Fruit fly (Drosophila melanogaster): ENCODE measurements around the gene CG4374.
A peak's percentile ranks its signal among the peaks of the same experiment; 100 is the strongest.

CG4374 gene

DNA sequence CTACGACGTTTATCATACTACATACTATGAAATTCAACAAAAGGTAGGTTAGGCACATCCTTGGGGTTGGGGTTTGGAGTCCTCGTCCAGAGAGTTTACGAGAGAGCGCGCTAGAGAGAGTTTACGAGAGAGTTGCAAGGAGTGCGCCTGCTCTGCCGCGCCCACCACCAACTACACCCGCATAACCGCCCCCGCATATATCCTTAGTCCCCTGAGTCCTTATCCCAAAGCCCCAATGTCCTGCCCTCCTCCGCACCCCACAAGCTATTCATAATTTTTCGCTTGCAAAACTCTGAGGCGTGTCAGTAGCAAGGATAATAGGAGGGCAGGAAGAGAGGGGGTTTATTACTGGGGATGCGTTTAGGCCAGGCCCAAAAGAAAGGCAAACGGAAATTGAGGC, 88.4 kb downstream of the CG4374 start:
- TF ChIP-seq Snoo (tag; optimal IDR thresholded peaks at IDR 0.05) (no peak), CG14655 (GFP tag; optimal IDR thresholded peaks at IDR 0.05) (no peak), CG4496 (GFP tag; IDR thresholded peaks at IDR 0.05) (0 out of 3 replicates have a peak, but pooled peaks have one; percentile 38)

DNA sequence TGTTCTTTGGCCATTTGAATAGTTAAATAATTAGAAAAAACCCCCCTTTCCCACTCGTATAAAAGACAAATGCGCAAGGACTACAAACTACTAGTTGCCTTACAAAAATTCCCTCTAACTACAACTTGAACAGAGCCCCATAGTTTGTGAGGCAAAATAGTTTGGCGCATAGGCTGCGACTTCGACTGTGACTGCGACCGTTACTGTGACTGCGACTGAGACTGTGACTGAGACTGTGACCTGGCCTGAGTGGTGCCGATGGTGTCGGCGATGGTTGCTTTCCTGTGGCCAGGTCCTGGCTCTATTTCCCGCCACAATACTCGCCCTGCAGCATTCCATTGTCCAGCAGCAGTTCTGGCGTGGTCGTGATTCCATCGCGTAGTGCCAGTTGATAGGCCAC, 94.8 kb downstream of the CG4374 start:
- TF ChIP-seq CG13204 (GFP tag; optimal IDR thresholded peaks at IDR 0.05): no peak
- no peak for TF ChIP-seq EcR (GFP tag; optimal IDR thresholded peaks at IDR 0.05)
- TF ChIP-seq fd96Ca (GFP tag; IDR thresholded peaks at IDR 0.05): 0 out of 3 replicates have a peak, but pooled peaks have one; percentile 28
- no peak for TF ChIP-seq CG12605 (GFP tag; IDR thresholded peaks at IDR 0.05)

DNA sequence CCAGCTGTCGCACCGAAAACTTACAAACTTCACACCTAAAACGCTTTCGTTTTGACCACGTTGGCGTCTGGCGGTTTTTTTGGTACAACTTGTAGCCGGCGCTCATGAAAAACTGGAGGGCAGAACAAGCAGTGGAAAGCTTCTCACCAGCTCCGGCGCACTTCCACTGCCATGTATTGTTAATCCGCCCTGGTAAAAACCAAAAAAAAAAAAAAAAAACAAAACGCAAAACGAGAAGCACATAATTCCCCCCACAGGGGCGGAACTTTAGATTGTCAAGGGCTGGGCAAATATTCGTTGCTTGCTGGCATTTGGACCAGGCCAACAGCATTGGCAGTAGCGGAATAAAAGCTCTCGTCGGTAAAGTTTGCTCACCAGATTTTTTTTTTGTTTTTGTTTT, 97.8 kb downstream of the CG4374 start:
- TF ChIP-seq CG10348 (GFP tag; IDR thresholded peaks at IDR 0.05): no peak
- TF ChIP-seq CG17806 (tag; optimal IDR thresholded peaks at IDR 0.05): peak; percentile 20
- TF ChIP-seq EcR (GFP tag; optimal IDR thresholded peaks at IDR 0.05): no peak
- peak; percentile 10 for TF ChIP-seq CG15710 (tag; optimal IDR thresholded peaks at IDR 0.05)
- TF ChIP-seq CG8301 (tag; optimal IDR thresholded peaks at IDR 0.05): peak; percentile 19
- peak; percentile 51 for TF ChIP-seq rn (GFP tag; IDR thresholded peaks at IDR 0.05)
- peak; percentile 74; the same call in 2 of the 3 replicates for TF ChIP-seq fd96Ca (GFP tag; IDR thresholded peaks at IDR 0.05)
- TF ChIP-seq D1 (tag; optimal IDR thresholded peaks at IDR 0.05): no peak
- TF ChIP-seq CG8159 (tag; optimal IDR thresholded peaks at IDR 0.05): peak; percentile 22
- peak; percentile 46 for TF ChIP-seq gl (tag; optimal IDR thresholded peaks at IDR 0.05)
- peak; percentile 81 for TF ChIP-seq CG12605 (GFP tag; IDR thresholded peaks at IDR 0.05)
- peak; percentile 23 for TF ChIP-seq CG13204 (GFP tag; optimal IDR thresholded peaks at IDR 0.05)
- TF ChIP-seq CG4496 (GFP tag; IDR thresholded peaks at IDR 0.05): peak; percentile 87
- no peak for TF ChIP-seq CG34367 (tag; optimal IDR thresholded peaks at IDR 0.05)
- peak; percentile 76 for TF ChIP-seq Pif1A (GFP tag; optimal IDR thresholded peaks at IDR 0.05)
- peak; percentile 89 for TF ChIP-seq CG32121 (GFP tag; IDR thresholded peaks at IDR 0.05)
- TF ChIP-seq Pif1B (GFP tag; optimal IDR thresholded peaks at IDR 0.05): peak; percentile 51
- TF ChIP-seq CG14655 (GFP tag; optimal IDR thresholded peaks at IDR 0.05): peak; percentile 30
- peak; percentile 57 for TF ChIP-seq Snoo (tag; optimal IDR thresholded peaks at IDR 0.05)
- TF ChIP-seq Ets98B (GFP tag; IDR thresholded peaks at IDR 0.05): peak; percentile 84
- no peak for TF ChIP-seq CG9948 (tag; optimal IDR thresholded peaks at IDR 0.05)

DNA sequence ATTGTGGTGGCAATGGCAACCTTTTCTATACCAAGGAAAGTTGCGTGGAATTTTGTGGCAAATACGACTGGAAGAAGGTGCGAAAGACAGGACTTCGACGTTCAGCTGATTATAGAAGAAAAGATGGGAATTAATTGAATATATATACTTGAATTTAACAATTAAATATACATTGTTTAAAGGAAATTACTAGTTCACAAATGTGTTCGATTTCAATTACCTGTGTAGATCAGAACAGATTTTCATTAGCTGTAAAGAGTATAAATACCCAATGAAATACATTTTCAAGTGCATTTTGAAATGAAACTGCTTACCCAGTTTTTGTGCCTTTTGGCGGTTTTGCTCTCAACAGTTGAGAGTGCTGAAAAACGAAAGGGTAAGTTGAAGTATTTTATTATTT, 98.7 kb downstream of the CG4374 start, which contains the start of gene CG42828:
Gene CG42828, plus strand, starts transcription at position 301 of the 400 bp plus-strand sequence.
- TF ChIP-seq D1 (tag; optimal IDR thresholded peaks at IDR 0.05) (no peak), rn (GFP tag; IDR thresholded peaks at IDR 0.05) (no peak), CG17806 (tag; optimal IDR thresholded peaks at IDR 0.05) (no peak), CG32121 (GFP tag; IDR thresholded peaks at IDR 0.05) (no peak), CG10348 (GFP tag; IDR thresholded peaks at IDR 0.05) (no peak), CG15710 (tag; optimal IDR thresholded peaks at IDR 0.05) (no peak), CG14655 (GFP tag; optimal IDR thresholded peaks at IDR 0.05) (no peak), gl (tag; optimal IDR thresholded peaks at IDR 0.05) (no peak), CG8159 (tag; optimal IDR thresholded peaks at IDR 0.05) (no peak), CG34367 (tag; optimal IDR thresholded peaks at IDR 0.05) (no peak), CG12605 (GFP tag; IDR thresholded peaks at IDR 0.05) (no peak), Ets98B (GFP tag; IDR thresholded peaks at IDR 0.05) (no peak), Pif1A (GFP tag; optimal IDR thresholded peaks at IDR 0.05) (no peak), CG9948 (tag; optimal IDR thresholded peaks at IDR 0.05) (no peak), EcR (GFP tag; optimal IDR thresholded peaks at IDR 0.05) (no peak), CG8301 (tag; optimal IDR thresholded peaks at IDR 0.05) (no peak), CG13204 (GFP tag; optimal IDR thresholded peaks at IDR 0.05) (no peak), fd96Ca (GFP tag; IDR thresholded peaks at IDR 0.05) (no peak), Pif1B (GFP tag; optimal IDR thresholded peaks at IDR 0.05) (no peak), Snoo (tag; optimal IDR thresholded peaks at IDR 0.05) (no peak)

DNA sequence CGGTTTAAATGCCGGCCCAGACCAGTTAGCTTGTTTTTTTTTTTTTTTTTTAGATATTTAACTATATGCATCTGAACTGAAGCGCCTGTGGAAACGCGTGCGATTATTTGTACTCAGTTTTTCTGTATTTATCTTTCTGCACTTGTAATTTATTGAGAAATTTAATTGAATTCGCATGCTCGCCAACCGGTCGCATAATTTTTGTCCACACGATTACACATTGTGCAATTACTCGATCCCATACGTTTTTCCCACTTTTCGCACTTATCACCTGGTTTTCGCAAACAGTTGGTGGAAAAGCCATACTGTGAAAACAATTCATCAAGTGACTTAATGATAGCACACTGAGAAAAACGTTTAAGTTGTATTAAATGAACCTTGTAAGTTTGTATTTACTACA, 99.5 kb downstream of the CG4374 start, which contains the start of gene CG42827:
Gene CG42827, plus strand, starts transcription at position 301 of the 400 bp plus-strand sequence.
- TF ChIP-seq CG10348 (GFP tag; IDR thresholded peaks at IDR 0.05): no peak
- TF ChIP-seq CG32121 (GFP tag; IDR thresholded peaks at IDR 0.05): no peak
- no peak for TF ChIP-seq Snoo (tag; optimal IDR thresholded peaks at IDR 0.05)
- no peak for TF ChIP-seq CG17806 (tag; optimal IDR thresholded peaks at IDR 0.05)
- TF ChIP-seq CG14655 (GFP tag; optimal IDR thresholded peaks at IDR 0.05): no peak
- no peak for TF ChIP-seq Ets98B (GFP tag; IDR thresholded peaks at IDR 0.05)
- TF ChIP-seq CG4496 (GFP tag; IDR thresholded peaks at IDR 0.05): no peak
- TF ChIP-seq D1 (tag; optimal IDR thresholded peaks at IDR 0.05): no peak

DNA sequence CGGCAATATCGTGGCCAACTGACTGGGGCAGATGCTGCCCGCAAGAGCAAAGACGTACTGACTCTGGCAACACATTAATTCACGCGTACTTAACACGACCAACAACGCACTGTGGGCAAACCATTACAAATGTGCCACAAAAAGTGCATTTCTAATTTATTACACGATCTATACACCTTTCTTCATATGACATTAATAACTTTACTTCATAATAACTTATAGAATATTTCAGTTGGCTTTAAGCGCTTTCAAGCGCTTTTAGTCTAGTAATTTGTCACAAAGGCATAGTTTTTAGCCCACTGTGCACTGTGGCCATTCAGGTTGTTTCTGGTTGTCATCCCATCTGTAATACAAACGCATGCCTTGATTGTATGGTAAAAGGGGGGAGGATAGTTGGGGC, 103.8 kb downstream of the CG4374 start:
- peak; percentile 44 for TF ChIP-seq CG8301 (tag; optimal IDR thresholded peaks at IDR 0.05)
- TF ChIP-seq gl (tag; optimal IDR thresholded peaks at IDR 0.05): no peak
- TF ChIP-seq CG10348 (GFP tag; IDR thresholded peaks at IDR 0.05): no peak
- TF ChIP-seq CG15710 (tag; optimal IDR thresholded peaks at IDR 0.05): peak; percentile 11
- peak; percentile 25 for TF ChIP-seq CG9948 (tag; optimal IDR thresholded peaks at IDR 0.05)
- TF ChIP-seq CG32121 (GFP tag; IDR thresholded peaks at IDR 0.05): no peak
- no peak for TF ChIP-seq EcR (GFP tag; optimal IDR thresholded peaks at IDR 0.05)
- no peak for TF ChIP-seq CG17806 (tag; optimal IDR thresholded peaks at IDR 0.05)
- TF ChIP-seq CG4496 (GFP tag; IDR thresholded peaks at IDR 0.05): no peak
- no peak for TF ChIP-seq D1 (tag; optimal IDR thresholded peaks at IDR 0.05)
- no peak for TF ChIP-seq CG13204 (GFP tag; optimal IDR thresholded peaks at IDR 0.05)
- TF ChIP-seq CG12605 (GFP tag; IDR thresholded peaks at IDR 0.05): no peak
- TF ChIP-seq CG8159 (tag; optimal IDR thresholded peaks at IDR 0.05): peak; percentile 8
- TF ChIP-seq Pif1B (GFP tag; optimal IDR thresholded peaks at IDR 0.05): peak; percentile 7
- TF ChIP-seq Pif1A (GFP tag; optimal IDR thresholded peaks at IDR 0.05): peak; percentile 43
- peak; percentile 60 for TF ChIP-seq CG14655 (GFP tag; optimal IDR thresholded peaks at IDR 0.05)
- no peak for TF ChIP-seq Ets98B (GFP tag; IDR thresholded peaks at IDR 0.05)
- peak; percentile 10 for TF ChIP-seq CG34367 (tag; optimal IDR thresholded peaks at IDR 0.05)
- no peak for TF ChIP-seq Snoo (tag; optimal IDR thresholded peaks at IDR 0.05)
- TF ChIP-seq rn (GFP tag; IDR thresholded peaks at IDR 0.05): no peak
- 0 out of 3 replicates have a peak, but pooled peaks have one; percentile 39 for TF ChIP-seq fd96Ca (GFP tag; IDR thresholded peaks at IDR 0.05)
